Fruit fly (Drosophila melanogaster) whole organism, embryonic: ENCODE measurements around the gene Coq2.

Experiments
- ATbp ChIP-seq: fragments of 200-800 bp; sonication (Bioruptor generic); optimal IDR thresholded peaks from 2 replicates; lab custom pipeline; 2017; ENCODE audit warnings: missing biosample characterization, mild to moderate bottlenecking, missing genetic modification characterization, missing genetic modification reagents
- Atf3 ChIP-seq: fragments of 200-800 bp; sonication (Bioruptor generic); optimal IDR thresholded peaks from 3 replicates; lab custom pipeline; 2016; ENCODE audit warnings: missing biosample characterization, missing genetic modification characterization
- Awh ChIP-seq: fragments of 200-800 bp; sonication (Bioruptor generic); IDR thresholded peaks from 2 replicates; pipeline ENCODE4, ENCODE4 v1.3.6; 2022; ENCODE audit warnings: missing biosample characterization, missing genetic modification characterization
- B-H2 ChIP-seq: fragments of 200-800 bp; sonication (Bioruptor generic); optimal IDR thresholded peaks from 2 replicates; lab custom pipeline; 2018; ENCODE audit warnings: missing biosample characterization, mild to moderate bottlenecking, missing genetic modification characterization
- CG10267 ChIP-seq: fragments of 200-800 bp; sonication (Bioruptor generic); optimal IDR thresholded peaks from 2 replicates; lab custom pipeline; 2018; ENCODE audit warnings: missing biosample characterization, mild to moderate bottlenecking, missing genetic modification characterization, moderate library complexity
- CG10565 ChIP-seq: fragments of 200-800 bp; sonication (Bioruptor generic); optimal IDR thresholded peaks from 3 replicates; lab custom pipeline; 2016; ENCODE audit warnings: missing biosample characterization, mild to moderate bottlenecking, missing genetic modification characterization
- CG11093 ChIP-seq: fragments of 200-800 bp; sonication (Bioruptor generic); IDR thresholded peaks from 3 replicates; pipeline ENCODE4 v1.3.6; 2022; ENCODE audit warnings: missing biosample characterization, missing genetic modification characterization
- CG11398 ChIP-seq: fragments of 200-800 bp; sonication (Bioruptor generic); optimal IDR thresholded peaks from 2 replicates; lab custom pipeline; 2016; ENCODE audit warnings: missing biosample characterization, missing genetic modification characterization
- CG11695 ChIP-seq: fragments of 200-800 bp; sonication (Bioruptor generic); IDR thresholded peaks from 3 replicates; pipeline ENCODE4 v1.3.6; 2022; ENCODE audit warnings: missing biosample characterization, missing genetic modification characterization
- CG12219 ChIP-seq: fragments of 200-800 bp; sonication (Bioruptor generic); optimal IDR thresholded peaks from 3 replicates; lab custom pipeline; 2018; ENCODE audit warnings: missing biosample characterization, mild to moderate bottlenecking, missing genetic modification characterization
- CG14710 ChIP-seq: fragments of 200-800 bp; sonication (Bioruptor generic); optimal IDR thresholded peaks from 3 replicates; lab custom pipeline; 2019; ENCODE audit warnings: missing biosample characterization, mild to moderate bottlenecking, missing genetic modification characterization, moderate library complexity
- CG15011 ChIP-seq: fragments of 200-800 bp; sonication (Bioruptor generic); optimal IDR thresholded peaks from 3 replicates; lab custom pipeline; 2018; ENCODE audit warnings: missing biosample characterization, mild to moderate bottlenecking, missing genetic modification characterization
- CG18011 ChIP-seq: fragments of 200-800 bp; sonication (Bioruptor generic); optimal IDR thresholded peaks from 2 replicates; lab custom pipeline; 2017; ENCODE audit warnings: missing biosample characterization, missing genetic modification characterization, mild to moderate bottlenecking, moderate library complexity, missing genotype
- CG2875 ChIP-seq: fragments of 200-800 bp; sonication (Bioruptor generic); optimal IDR thresholded peaks from 2 replicates; lab custom pipeline; 2017; ENCODE audit warnings: missing biosample characterization, mild to moderate bottlenecking, missing genetic modification characterization, missing genetic modification reagents
- CG7271 ChIP-seq: fragments of 200-800 bp; sonication (Bioruptor generic); optimal IDR thresholded peaks from 2 replicates; lab custom pipeline; 2018; ENCODE audit warnings: missing biosample characterization, mild to moderate bottlenecking, missing genetic modification characterization, moderate library complexity
- CG7987 ChIP-seq: fragments of 200-800 bp; sonication (Bioruptor generic); optimal IDR thresholded peaks from 2 replicates; lab custom pipeline; 2018; ENCODE audit warnings: missing biosample characterization, mild to moderate bottlenecking, missing genetic modification characterization, moderate library complexity
- CG8089 ChIP-seq: fragments of 200-800 bp; sonication (Bioruptor generic); optimal IDR thresholded peaks from 3 replicates; lab custom pipeline; 2016; ENCODE audit warnings: missing biosample characterization, missing genetic modification characterization
- CG9727 ChIP-seq: fragments of 200-800 bp; sonication (Bioruptor generic); optimal IDR thresholded peaks from 3 replicates; lab custom pipeline; 2017; ENCODE audit warnings: missing biosample characterization, mild to moderate bottlenecking, missing genetic modification characterization
- D ChIP-seq, 2 experiments: fragments of 200-800 bp in 1 of 2; fragments of >200 bp in 1 of 2; sonication (Bioruptor generic) in 1 of 2; optimal IDR thresholded peaks; 2 replicates in 1 of 2; 3 replicates in 1 of 2; lab custom pipeline; 2017; ENCODE audit warnings: mild to moderate bottlenecking in 1 of 2, missing biosample characterization in 1 of 2, missing genetic modification characterization in 1 of 2, missing genetic modification reagents in 1 of 2
- Dfd ChIP-seq, 2 experiments: fragments of >200 bp; optimal IDR thresholded peaks; 2 replicates each; lab custom pipeline; 2017; ENCODE audit warnings: missing biosample characterization in 2 of 2, missing genetic modification characterization in 2 of 2
- Doc3 ChIP-seq: fragments of 200-800 bp; sonication (Bioruptor generic); IDR thresholded peaks from 3 replicates; pipeline ENCODE4 v1.3.6; 2022; ENCODE audit warnings: missing biosample characterization, missing genetic modification characterization; ENCODE audit not compliant: partially characterized antibody
- Dref ChIP-seq: fragments of 200-800 bp; sonication (Bioruptor generic); IDR thresholded peaks from 2 replicates; pipeline ENCODE4 v1.3.6; 2022; ENCODE audit warnings: missing biosample characterization, missing genetic modification characterization
- Hey ChIP-seq: fragments of 200-800 bp; sonication (Bioruptor generic); optimal IDR thresholded peaks from 3 replicates; lab custom pipeline; 2018; ENCODE audit warnings: missing biosample characterization, mild to moderate bottlenecking, missing genetic modification characterization
- MTF-1 ChIP-seq: fragments of 200-800 bp; sonication (Bioruptor generic); optimal IDR thresholded peaks from 2 replicates; lab custom pipeline; 2018; ENCODE audit warnings: missing biosample characterization, mild to moderate bottlenecking, missing genetic modification characterization, borderline replicate concordance
- Mrtf ChIP-seq: fragments of 200-800 bp; sonication (Bioruptor generic); IDR thresholded peaks from 3 replicates; pipeline ENCODE4 v1.3.6; 2022; ENCODE audit warnings: missing biosample characterization, missing genetic modification characterization
- Optix ChIP-seq: fragments of 200-800 bp; sonication (Bioruptor generic); IDR thresholded peaks from 3 replicates; pipeline ENCODE4 v1.3.6; 2022; ENCODE audit warnings: missing biosample characterization, missing genetic modification characterization
- Ravus ChIP-seq: fragments of 200-800 bp; sonication (Bioruptor generic); IDR thresholded peaks from 2 replicates; pipeline ENCODE4 v1.3.6; 2022; ENCODE audit warnings: missing biosample characterization, missing genetic modification characterization
- Rfx ChIP-seq: fragments of 200-800 bp; sonication (Bioruptor generic); IDR thresholded peaks from 2 replicates; pipeline ENCODE4 v1.3.6; 2022; ENCODE audit warnings: missing biosample characterization, missing genetic modification characterization
- Side ChIP-seq: fragments of 200-800 bp; sonication (Bioruptor generic); optimal IDR thresholded peaks from 2 replicates; lab custom pipeline; 2016; ENCODE audit warnings: missing biosample characterization, missing genetic modification characterization
- Sry-β ChIP-seq: fragments of 200-800 bp; sonication (Bioruptor generic); optimal IDR thresholded peaks from 2 replicates; lab custom pipeline; 2018; ENCODE audit warnings: missing biosample characterization, mild to moderate bottlenecking, missing genetic modification characterization, moderate library complexity
- Trl ChIP-seq, 3 experiments: fragments of >200 bp in 2 of 3; fragments of 200-800 bp in 1 of 3; sonication (Bioruptor generic) in 1 of 3; optimal IDR thresholded peaks; 2 replicates in 1 of 3; 3 replicates in 2 of 3; lab custom pipeline; 2016 to 2017; ENCODE audit warnings: missing biosample characterization in 1 of 3, missing genetic modification characterization in 1 of 3
- ato ChIP-seq: fragments of 200-800 bp; sonication (Bioruptor generic); IDR thresholded peaks from 2 replicates; pipeline ENCODE4 v1.3.6; 2022; ENCODE audit warnings: missing biosample characterization, missing genetic modification characterization; ENCODE audit not compliant: partially characterized antibody
- gcm ChIP-seq: fragments of 200-800 bp; sonication (Bioruptor generic); optimal IDR thresholded peaks from 2 replicates; lab custom pipeline; 2019; ENCODE audit warnings: missing biosample characterization, mild to moderate bottlenecking, missing genetic modification characterization, moderate library complexity
- ham ChIP-seq: fragments of 200-800 bp; sonication (Bioruptor generic); IDR thresholded peaks from 2 replicates; pipeline ENCODE4 v1.3.6; 2022; ENCODE audit warnings: missing biosample characterization, missing genetic modification characterization
- hkb ChIP-seq, 2 experiments: fragments of 200-800 bp in 1 of 2; fragments of >200 bp in 1 of 2; sonication (Bioruptor generic) in 1 of 2; IDR thresholded peaks in 1 of 2; optimal IDR thresholded peaks in 1 of 2; 2 replicates each; pipeline versions ENCODE4 v1.3.6 to Lab custom; 2017 to 2022; ENCODE audit warnings: missing biosample characterization in 1 of 2, missing genetic modification characterization in 1 of 2
- hth ChIP-seq: fragments of >200 bp; optimal IDR thresholded peaks from 2 replicates; lab custom pipeline; 2017; ENCODE audit warnings: inconsistent platforms
- jumu ChIP-seq: fragments of 200-800 bp; sonication (Bioruptor generic); optimal IDR thresholded peaks from 3 replicates; lab custom pipeline; 2016; ENCODE audit warnings: missing biosample characterization, missing genetic modification characterization
- klu ChIP-seq: fragments of 200-800 bp; sonication (Bioruptor generic); IDR thresholded peaks from 2 replicates; pipeline ENCODE4 v1.3.6; 2022; ENCODE audit warnings: missing biosample characterization, missing genetic modification characterization
- lbe ChIP-seq: fragments of 200-800 bp; sonication (Bioruptor generic); optimal IDR thresholded peaks from 2 replicates; lab custom pipeline; 2016; ENCODE audit warnings: missing biosample characterization, mild to moderate bottlenecking, missing genetic modification characterization
- lola ChIP-seq, 3 experiments: fragments of >200 bp in 2 of 3; fragments of 200-800 bp in 1 of 3; sonication (Bioruptor generic) in 1 of 3; optimal IDR thresholded peaks; 2 replicates each; lab custom pipeline; 2017 to 2019; ENCODE audit warnings: missing biosample characterization in 3 of 3, missing genetic modification characterization in 3 of 3, mild to moderate bottlenecking in 1 of 3, moderate library complexity in 1 of 3
- mirr ChIP-seq: fragments of 200-800 bp; sonication (Bioruptor generic); optimal IDR thresholded peaks from 3 replicates; lab custom pipeline; 2018; ENCODE audit warnings: missing biosample characterization, mild to moderate bottlenecking, missing genetic modification characterization
- nau ChIP-seq: fragments of 200-800 bp; sonication (Bioruptor generic); optimal IDR thresholded peaks from 3 replicates; lab custom pipeline; 2017; ENCODE audit warnings: missing biosample characterization, mild to moderate bottlenecking, missing genetic modification characterization, missing genetic modification reagents
- onecut ChIP-seq: fragments of 200-800 bp; sonication (Bioruptor generic); IDR thresholded peaks from 2 replicates; pipeline ENCODE4 v1.3.6; 2022; ENCODE audit warnings: missing biosample characterization, missing genetic modification characterization
- sr ChIP-seq: fragments of 200-800 bp; sonication (Bioruptor generic); IDR thresholded peaks from 3 replicates; pipeline ENCODE4 v1.3.6; 2022; ENCODE audit warnings: missing biosample characterization, missing genetic modification characterization
- trem ChIP-seq: fragments of 200-800 bp; optimal IDR thresholded peaks from 3 replicates; lab custom pipeline; 2019; ENCODE audit warnings: missing biosample characterization, mild to moderate bottlenecking, missing genetic modification characterization, moderate library complexity
- zfh2 ChIP-seq: fragments of 200-800 bp; sonication (Bioruptor generic); optimal IDR thresholded peaks from 2 replicates; lab custom pipeline; 2016; ENCODE audit warnings: missing biosample characterization, missing genetic modification characterization

Coq2 gene

dm6 chr3R:8287697-8288096, 28.6 kb downstream of the Coq2 start, which contains the start of gene Nazo:
TSS of gene Nazo (plus strand) at chr3R:8287876.
- TF ChIP-seq CG11398 (GFP tag; lab: Kevin White, UChicago) (no peak), Dref (GFP tag; lab: Robert Waterston, UW) (peak; percentile 18; the same call in 1 of the 2 replicates)
- TF ChIP-seq, all 482 proteins: peak for 1

- TF ChIP-seq CG10565 (GFP tag; lab: Kevin White, UChicago) (no peak), lola (GFP tag; optimal IDR thresholded peaks at IDR 0.05; lab: Kevin White, UChicago) (peak in 1 of 3 experiments; percentile 11), MTF-1 (GFP tag; lab: Kevin White, UChicago) (no peak), Dfd (GFP tag; optimal IDR thresholded peaks at IDR 0.05; lab: Kevin White, UChicago) (no peak), CG11093 (no peak), CG2875 (no peak), Mrtf (GFP tag; lab: Robert Waterston, UW) (no peak), CG7271 (tag; lab: Kevin White, UChicago) (no peak), Side (GFP tag; lab: Kevin White, UChicago) (no peak), D (optimal IDR thresholded peaks at IDR 0.05; lab: Kevin White, UChicago) (peak; percentile 71), D (GFP tag; optimal IDR thresholded peaks at IDR 0.05; lab: Kevin White, UChicago) (no peak), Hey (no peak), Atf3 (no peak), Sry-β (no peak), hth (lab: Kevin White, UChicago) (no peak), CG10267 (peak; percentile 36), CG15011 (GFP tag; lab: Kevin White, UChicago) (no peak), jumu (GFP tag; lab: Kevin White, UChicago) (no peak), sr (no peak), zfh2 (no peak), CG11695 (GFP tag; lab: Robert Waterston, UW) (no peak), onecut (no peak), ato (peak; percentile 42; the same call in 1 of the 2 replicates), mirr (GFP tag; lab: Kevin White, UChicago) (no peak), CG8089 (GFP tag; lab: Kevin White, UChicago) (no peak), Doc3 (GFP tag; lab: Robert Waterston, UW) (no peak), klu (GFP tag; lab: Robert Waterston, UW) (no peak), trem (peak; percentile 9), gcm (GFP tag; lab: Kevin White, UChicago) (no peak), nau (GFP tag; lab: Kevin White, UChicago) (no peak), ham (GFP tag; lab: Robert Waterston, UW) (no peak), CG7987 (GFP tag; lab: Kevin White, UChicago) (no peak), B-H2 (GFP tag; lab: Kevin White, UChicago) (no peak), CG18011 (GFP tag; lab: Kevin White, UChicago) (no peak), Awh (GFP tag; lab: Robert Waterston, UW) (no peak), lbe (GFP tag; lab: Kevin White, UChicago) (no peak), Rfx (GFP tag; lab: Robert Waterston, UW) (no peak), CG12219 (no peak), CG14710 (tag; lab: Kevin White, UChicago) (peak; percentile 28), hkb (optimal IDR thresholded peaks at IDR 0.05; lab: Kevin White, UChicago) (no peak), hkb (GFP tag; IDR thresholded peaks at IDR 0.05; lab: Robert Waterston, UW) (no peak), Trl (optimal IDR thresholded peaks at IDR 0.05; lab: Kevin White, UChicago) (no peak), Trl (GFP tag; optimal IDR thresholded peaks at IDR 0.05; lab: Kevin White, UChicago) (no peak), ATbp (GFP tag; lab: Kevin White, UChicago) (no peak), CG9727 (peak; percentile 54), Optix (0 out of 3 replicates have a peak, but pooled peaks have one; percentile 14), Ravus (no peak)
These were observed 30.5 kb downstream of the Coq2 start for dm6 chr3R:8285727-8286344.
